Worm (Caenorhabditis elegans): ENCODE measurements around the gene asp-7.

DNA sequence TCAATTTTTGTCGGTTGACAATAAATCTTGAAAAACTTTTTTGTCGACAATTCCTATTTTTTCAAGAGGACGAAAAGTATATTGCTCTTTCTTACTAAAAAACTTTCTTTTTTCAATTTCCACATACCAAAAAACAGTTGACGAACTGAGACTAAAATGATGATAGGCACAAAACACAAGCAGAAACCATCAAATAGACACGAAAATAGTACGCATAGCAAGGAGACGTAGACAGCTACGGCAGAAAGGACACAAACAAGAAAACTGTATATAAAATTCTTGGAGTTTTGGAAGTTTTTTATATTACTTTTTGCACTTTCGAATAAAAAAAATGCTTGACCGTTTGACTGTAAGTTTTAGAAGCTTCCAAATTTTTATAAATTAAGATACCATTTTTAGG is 13.9 kb upstream of the asp-7 start, which contains the start of gene K12D9.1:
- no peak for TF ChIP-seq nhr-237 (tag; optimal IDR thresholded peaks at IDR 0.05)
- TF ChIP-seq unc-62 (GFP tag; optimal IDR thresholded peaks at IDR 0.05) = no peak
- TF ChIP-seq daf-12 (tag; optimal IDR thresholded peaks at IDR 0.05) = no peak
- no peak for TF ChIP-seq zag-1 (tag; optimal IDR thresholded peaks at IDR 0.05)
- TF ChIP-seq fos-1 (tag; optimal IDR thresholded peaks at IDR 0.05) = no peak
- TF ChIP-seq mdl-1 (tag; optimal IDR thresholded peaks at IDR 0.05) = no peak
- no peak for TF ChIP-seq fkh-10 (GFP tag; optimal IDR thresholded peaks at IDR 0.05)
- no peak for TF ChIP-seq ZK546.5 (tag; optimal IDR thresholded peaks at IDR 0.05)
